Fruit fly (Drosophila melanogaster): ENCODE measurements around the gene wit.
A peak's percentile ranks its signal among the peaks of the same experiment; 100 is the strongest.

wit gene

dm6 chr3L:4025738-4026505, 45.6 kb downstream of the wit start, which contains the start of gene CG11594:
CG11594 (minus strand) TSS chr3L:4026011.
- no peak for TF ChIP-seq GATAd (GFP tag; optimal IDR thresholded peaks at IDR 0.05)
- TF ChIP-seq pan (optimal IDR thresholded peaks at IDR 0.05): no peak
- TF ChIP-seq h (GFP tag; optimal IDR thresholded peaks at IDR 0.05): no peak
- peak; percentile 40 for TF ChIP-seq Hr83 (GFP tag; optimal IDR thresholded peaks at IDR 0.05; ENCODE audit: poor library complexity, severe bottlenecking)
- no peak for TF ChIP-seq Jra (GFP tag; optimal IDR thresholded peaks at IDR 0.05)
- no peak for TF ChIP-seq psq (GFP tag; optimal IDR thresholded peaks at IDR 0.05)
- TF ChIP-seq HLH106 (tag; optimal IDR thresholded peaks at IDR 0.05): no peak
- no peak for TF ChIP-seq woc (GFP tag; optimal IDR thresholded peaks at IDR 0.05)
- TF ChIP-seq CG32264 (GFP tag; optimal IDR thresholded peaks at IDR 0.05): no peak
- no peak for TF ChIP-seq Rel (GFP tag; optimal IDR thresholded peaks at IDR 0.05)
- TF ChIP-seq Rel (tag; optimal IDR thresholded peaks at IDR 0.05): no peak
- no peak for TF ChIP-seq foxo (GFP tag; optimal IDR thresholded peaks at IDR 0.05)
- TF ChIP-seq rgr (GFP tag; optimal IDR thresholded peaks at IDR 0.05): peak; percentile 27

- TF ChIP-seq usp (GFP tag; optimal IDR thresholded peaks at IDR 0.05) (no peak), sv (GFP tag; optimal IDR thresholded peaks at IDR 0.05) (no peak), Dif (GFP tag; optimal IDR thresholded peaks at IDR 0.05; ENCODE audit: partially characterized antibody) (no peak), Hnf4 (GFP tag; optimal IDR thresholded peaks at IDR 0.05) (no peak), Abd-B (GFP tag; optimal IDR thresholded peaks at IDR 0.05) (no peak), psq (GFP tag; optimal IDR thresholded peaks at IDR 0.05) (no peak), jim (GFP tag; optimal IDR thresholded peaks at IDR 0.05) (no peak), Hr83 (GFP tag; optimal IDR thresholded peaks at IDR 0.05; ENCODE audit: poor library complexity, severe bottlenecking) (no peak)
Observed at dm6 chr3L:4024464-4024863, 47.1 kb downstream of the wit start.

dm6 chr3L:4021260-4021831, 50.2 kb downstream of the wit start, which contains the start of gene Mul1:
Mul1 (plus strand) TSS chr3L:4021457.
- no peak for TF ChIP-seq pan (optimal IDR thresholded peaks at IDR 0.05)
- TF ChIP-seq CrebA (GFP tag; optimal IDR thresholded peaks at IDR 0.05; ENCODE audit: borderline replicate concordance): no peak
- TF ChIP-seq GATAd (GFP tag; optimal IDR thresholded peaks at IDR 0.05): no peak
- no peak for TF ChIP-seq CG9705 (GFP tag; optimal IDR thresholded peaks at IDR 0.05)
- TF ChIP-seq dsf (GFP tag; optimal IDR thresholded peaks at IDR 0.05; ENCODE audit: borderline replicate concordance): no peak
- TF ChIP-seq N (GFP tag; optimal IDR thresholded peaks at IDR 0.05): no peak
- no peak for TF ChIP-seq br (GFP tag; optimal IDR thresholded peaks at IDR 0.05)
- no peak for TF ChIP-seq Hnf4 (GFP tag; optimal IDR thresholded peaks at IDR 0.05)
- no peak for TF ChIP-seq Dfd (GFP tag; optimal IDR thresholded peaks at IDR 0.05)
- no peak for TF ChIP-seq woc (GFP tag; optimal IDR thresholded peaks at IDR 0.05)
- no peak for TF ChIP-seq psq (GFP tag; optimal IDR thresholded peaks at IDR 0.05)
- TF ChIP-seq foxo (GFP tag; optimal IDR thresholded peaks at IDR 0.05): no peak

dm6 chr3L:4018228-4018928, 53.1 kb downstream of the wit start, which contains the start of gene FoxL1:
FoxL1 (plus strand) TSS chr3L:4018878.
- no peak for TF ChIP-seq CG9705 (GFP tag; optimal IDR thresholded peaks at IDR 0.05)
- TF ChIP-seq lola (GFP tag; optimal IDR thresholded peaks at IDR 0.05): no peak
- no peak for TF ChIP-seq OdsH (GFP tag; optimal IDR thresholded peaks at IDR 0.05)
- no peak for TF ChIP-seq CG32264 (GFP tag; optimal IDR thresholded peaks at IDR 0.05)
- no peak for TF ChIP-seq Abd-B (GFP tag; optimal IDR thresholded peaks at IDR 0.05)
- TF ChIP-seq jim (GFP tag; optimal IDR thresholded peaks at IDR 0.05): no peak
- no peak for TF ChIP-seq Dif (GFP tag; optimal IDR thresholded peaks at IDR 0.05; ENCODE audit: partially characterized antibody)
- TF ChIP-seq dmrt93B (GFP tag; optimal IDR thresholded peaks at IDR 0.05): no peak
- no peak for TF ChIP-seq CrebA (GFP tag; optimal IDR thresholded peaks at IDR 0.05; ENCODE audit: borderline replicate concordance)
- no peak for TF ChIP-seq Hnf4 (GFP tag; optimal IDR thresholded peaks at IDR 0.05)

dm6 chr3L:4016754-4017153, 54.8 kb downstream of the wit start:
- TF ChIP-seq CG32264 (GFP tag; optimal IDR thresholded peaks at IDR 0.05) (no peak), GATAd (GFP tag; optimal IDR thresholded peaks at IDR 0.05) (no peak), sv (GFP tag; optimal IDR thresholded peaks at IDR 0.05) (no peak), Dfd (GFP tag; optimal IDR thresholded peaks at IDR 0.05) (no peak), Abd-B (GFP tag; optimal IDR thresholded peaks at IDR 0.05) (no peak), brk (GFP tag; optimal IDR thresholded peaks at IDR 0.05) (no peak), Jra (GFP tag; optimal IDR thresholded peaks at IDR 0.05) (no peak), jim (GFP tag; optimal IDR thresholded peaks at IDR 0.05) (no peak), Myc (optimal IDR thresholded peaks at IDR 0.05) (no peak), Sp1 (GFP tag; optimal IDR thresholded peaks at IDR 0.05) (no peak), foxo (GFP tag; optimal IDR thresholded peaks at IDR 0.05) (no peak), dl (GFP tag; optimal IDR thresholded peaks at IDR 0.05; ENCODE audit: insufficient read depth in 1 of 2, partially characterized antibody in 2 of 2) (no peak), Hr78 (GFP tag; optimal IDR thresholded peaks at IDR 0.05) (no peak), HLH106 (tag; optimal IDR thresholded peaks at IDR 0.05) (no peak), usp (GFP tag; optimal IDR thresholded peaks at IDR 0.05) (no peak), N (GFP tag; optimal IDR thresholded peaks at IDR 0.05) (no peak), Mio (GFP tag; optimal IDR thresholded peaks at IDR 0.05) (no peak), lola (GFP tag; optimal IDR thresholded peaks at IDR 0.05) (no peak), ey (GFP tag; optimal IDR thresholded peaks at IDR 0.05) (no peak), Hnf4 (GFP tag; optimal IDR thresholded peaks at IDR 0.05) (no peak)

Measured in whole organism, wandering third instar larva.